Worm (Caenorhabditis elegans) whole organism, midembryonic: ENCODE measurements around the gene rfl-1.

ENCODE experiments used
- cog-1 ChIP-seq: sonication (generic microtip); optimal IDR thresholded peaks from 2 replicates; lab custom pipeline; 2016; ENCODE audit warnings: missing genetic modification characterization, missing compliant biosample characterization
- flt-1 ChIP-seq: fragments of 200-800 bp; sonication (Bioruptor generic); IDR thresholded peaks from 2 replicates; pipeline ENCODE4 v1.3.6; 2022; ENCODE audit warnings: missing genetic modification characterization, missing compliant biosample characterization
- med-1 ChIP-seq: sonication (generic microtip); optimal IDR thresholded peaks from 2 replicates; lab custom pipeline; 2017; ENCODE audit warnings: missing genetic modification characterization, mild to moderate bottlenecking, missing compliant biosample characterization, antibody characterized with exemption, missing genetic modification reagents; ENCODE audit not compliant: insufficient read depth
- ref-1 ChIP-seq: fragments of 200-800 bp; sonication (Bioruptor generic); conservative IDR thresholded peaks from 2 replicates; pipeline ENCODE4 v1.3.6; 2022; ENCODE audit warnings: missing genetic modification reagents, missing genetic modification characterization, missing compliant biosample characterization
- ztf-23 ChIP-seq: fragments of 200-800 bp; sonication (Bioruptor generic); IDR thresholded peaks from 2 replicates; pipeline ENCODE4 v1.3.6; 2022; ENCODE audit warnings: missing genetic modification reagents, missing genetic modification characterization, missing compliant biosample characterization
- ztf-29 ChIP-seq: fragments of 200-800 bp; sonication (Bioruptor generic); IDR thresholded peaks from 2 replicates; pipeline ENCODE4 v1.3.6; 2022; ENCODE audit warnings: missing genetic modification reagents, missing genetic modification characterization, missing compliant biosample characterization

DNA sequence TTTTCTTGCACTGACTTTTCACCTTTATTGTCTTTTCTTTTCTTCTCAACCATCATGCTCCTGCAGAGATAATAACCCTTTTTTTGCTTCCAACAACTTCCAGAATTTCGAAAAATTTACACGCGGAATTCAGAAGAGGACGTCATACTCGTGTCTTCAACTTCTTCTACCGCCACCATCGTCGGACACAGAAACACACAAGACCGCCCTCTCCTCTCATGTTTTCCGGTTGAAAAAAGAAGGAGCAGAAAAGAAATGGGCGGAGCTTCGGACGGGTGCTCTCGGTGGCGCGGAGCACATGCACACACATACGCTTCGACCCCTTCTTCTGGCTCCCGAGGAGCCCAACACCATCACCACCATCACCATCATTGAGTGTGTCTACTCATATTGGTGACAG lies 12.2 kb upstream of the rfl-1 start, which contains the start of gene lgc-38:
- no peak for TF ChIP-seq ref-1
- TF ChIP-seq ztf-23 (GFP tag; lab: Robert Waterston, UW), result no peak
- no peak for TF ChIP-seq flt-1 (GFP tag; lab: Robert Waterston, UW)
- TF ChIP-seq med-1, result no peak
- TF ChIP-seq ztf-29 (GFP tag; lab: Robert Waterston, UW), result no peak
- TF ChIP-seq cog-1 (tag; lab: Kevin White, UChicago), result no peak
